Worm (Caenorhabditis elegans) whole organism, L4 larva: ENCODE data around the gene spin-3.

ENCODE experiments used
- F10B5.3 ChIP-seq: sonication (generic microtip); optimal IDR thresholded peaks from 2 replicates; lab custom pipeline; 2016; ENCODE audit warnings: mild to moderate bottlenecking, missing genetic modification characterization, missing compliant biosample characterization
- F44E2.7 ChIP-seq: fragments of 200-800 bp; sonication (Bioruptor generic); IDR thresholded peaks from 2 replicates; pipeline ENCODE4 v2.1.2; 2022; ENCODE audit warnings: missing genetic modification characterization, missing compliant biosample characterization
- ZK337.2 ChIP-seq: fragments of 200-800 bp; sonication (Bioruptor generic); IDR thresholded peaks from 2 replicates; pipeline ENCODE4 v1.3.6; 2022; ENCODE audit warnings: missing genetic modification reagents, missing genetic modification characterization, missing compliant biosample characterization
- ZK546.5 ChIP-seq, 2 experiments: sonication (generic microtip); optimal IDR thresholded peaks; 2 replicates each; lab custom pipeline; 2017; ENCODE audit warnings: missing biosample characterization in 2 of 2, missing genetic modification characterization in 2 of 2
- aha-1 ChIP-seq: fragments of 150-350 bp; peaks from one replicate; lab custom pipeline; 2014; ENCODE audit warnings: missing biosample characterization, missing genetic modification characterization
- ama-1 ChIP-seq: fragments of 150-350 bp; optimal IDR thresholded peaks from 2 replicates; lab custom pipeline; 2014; ENCODE audit warnings: inconsistent platforms, mixed read lengths
- ceh-20 ChIP-seq: fragments of 200-800 bp; sonication (Bioruptor generic); IDR thresholded peaks from 2 replicates; pipeline ENCODE4 v1.3.6; 2022; ENCODE audit warnings: missing genetic modification reagents, missing genetic modification characterization, missing compliant biosample characterization
- ceh-32 ChIP-seq: sonication (generic microtip); optimal IDR thresholded peaks from 2 replicates; lab custom pipeline; 2016; ENCODE audit warnings: mild to moderate bottlenecking, missing genetic modification characterization, missing compliant biosample characterization; ENCODE audit not compliant: poor library complexity
- ceh-62 ChIP-seq: sonication (generic microtip); optimal IDR thresholded peaks from 2 replicates; lab custom pipeline; 2017; ENCODE audit warnings: missing biosample characterization, missing genetic modification characterization
- ceh-82 ChIP-seq: sonication (generic microtip); optimal IDR thresholded peaks from 2 replicates; lab custom pipeline; 2017; ENCODE audit warnings: missing biosample characterization, missing genetic modification characterization
- daf-19 ChIP-seq: fragments of 200-800 bp; sonication (Bioruptor generic); conservative IDR thresholded peaks from 2 replicates; pipeline ENCODE4 v1.3.6; 2022; ENCODE audit warnings: missing genetic modification characterization, missing compliant biosample characterization
- dpl-1 ChIP-seq: fragments of 150-350 bp; optimal IDR thresholded peaks from 2 replicates; lab custom pipeline; 2014; ENCODE audit warnings: missing biosample characterization, missing genetic modification reagents, missing genetic modification characterization
- egl-27 ChIP-seq: sonication (generic microtip); optimal IDR thresholded peaks from 3 replicates; lab custom pipeline; 2017; ENCODE audit warnings: missing biosample characterization, missing genetic modification reagents, missing genetic modification characterization
- hif-1 ChIP-seq, 2 experiments: sonication (generic microtip); optimal IDR thresholded peaks; 2 replicates each; lab custom pipeline; 2016 to 2017; ENCODE audit warnings: missing compliant biosample characterization in 2 of 2, missing genetic modification characterization in 2 of 2, missing genetic modification reagents in 2 of 2, missing genotype in 2 of 2, mild to moderate bottlenecking in 1 of 2
- hlh-11 ChIP-seq: fragments of 200-800 bp; sonication (Bioruptor generic); optimal IDR thresholded peaks from 2 replicates; lab custom pipeline; 2018; ENCODE audit warnings: mild to moderate bottlenecking, missing genetic modification characterization, missing compliant biosample characterization
- hlh-30 ChIP-seq: sonication (generic microtip); optimal IDR thresholded peaks from 2 replicates; lab custom pipeline; 2017; ENCODE audit warnings: antibody characterized with exemption, mild to moderate bottlenecking, missing genetic modification characterization, missing compliant biosample characterization; ENCODE audit not compliant: insufficient read depth
- jun-1 ChIP-seq: fragments of 150-350 bp; optimal IDR thresholded peaks from 2 replicates; lab custom pipeline; 2014; ENCODE audit warnings: missing biosample characterization, missing genetic modification reagents, missing genetic modification characterization
- lin-13 ChIP-seq: fragments of 150-350 bp; optimal IDR thresholded peaks from 2 replicates; lab custom pipeline; 2014; ENCODE audit warnings: missing biosample characterization, missing genetic modification reagents, missing genetic modification characterization
- lin-38 ChIP-seq: fragments of 200-800 bp; sonication (Bioruptor generic); IDR thresholded peaks from 2 replicates; pipeline ENCODE4 v1.3.6; 2022; ENCODE audit warnings: missing genetic modification reagents, missing genetic modification characterization, missing compliant biosample characterization
- mdt-29 ChIP-seq: fragments of 200-800 bp; sonication (Bioruptor generic); IDR thresholded peaks from 2 replicates; pipeline ENCODE4 v1.3.6; 2022; ENCODE audit warnings: missing genetic modification reagents, missing genetic modification characterization, missing compliant biosample characterization
- nhr-10 ChIP-seq: fragments of 150-350 bp; optimal IDR thresholded peaks from 2 replicates; lab custom pipeline; 2014; ENCODE audit warnings: missing biosample characterization, missing genetic modification characterization
- nhr-102 ChIP-seq: sonication (generic microtip); optimal IDR thresholded peaks from 2 replicates; lab custom pipeline; 2016; ENCODE audit warnings: mild to moderate bottlenecking, missing genetic modification characterization, moderate library complexity, missing compliant biosample characterization
- nhr-237 ChIP-seq: sonication (generic microtip); optimal IDR thresholded peaks from 2 replicates; lab custom pipeline; 2017; ENCODE audit warnings: missing biosample characterization, missing genetic modification characterization
- nhr-25 ChIP-seq: sonication (generic microtip); optimal IDR thresholded peaks from 2 replicates; lab custom pipeline; 2017; ENCODE audit warnings: missing genetic modification characterization, mild to moderate bottlenecking, missing compliant biosample characterization, antibody characterized with exemption, moderate library complexity, borderline replicate concordance; ENCODE audit not compliant: insufficient read depth
- nhr-41 ChIP-seq: fragments of 200-800 bp; sonication (Bioruptor generic); IDR thresholded peaks from 2 replicates; pipeline ENCODE4 v1.3.6; 2022; ENCODE audit warnings: missing genetic modification reagents, missing genetic modification characterization, missing compliant biosample characterization
- pha-4 ChIP-seq, 2 experiments: fragments of 150-350 bp in 1 of 2; fragments of 200-800 bp in 1 of 2; sonication (Bioruptor generic) in 1 of 2; IDR thresholded peaks in 1 of 2; optimal IDR thresholded peaks in 1 of 2; 2 replicates each; pipeline versions ENCODE4 v1.3.6 to Lab custom; 2014 to 2022; ENCODE audit warnings: missing genetic modification characterization in 2 of 2, missing genetic modification reagents in 2 of 2, missing biosample characterization in 1 of 2, missing compliant biosample characterization in 1 of 2
- pqm-1 ChIP-seq: sonication (generic microtip); optimal IDR thresholded peaks from 2 replicates; lab custom pipeline; 2017; ENCODE audit warnings: missing biosample characterization, missing genetic modification characterization
- skn-1 ChIP-seq: fragments of 150-350 bp; optimal IDR thresholded peaks from 2 replicates; lab custom pipeline; 2014; ENCODE audit warnings: missing biosample characterization, missing genetic modification characterization
- spr-1 ChIP-seq: sonication (generic microtip); optimal IDR thresholded peaks from 2 replicates; lab custom pipeline; 2016; ENCODE audit warnings: mild to moderate bottlenecking, missing genetic modification characterization, missing compliant biosample characterization
- unc-130 ChIP-seq: sonication (generic microtip); optimal IDR thresholded peaks from 2 replicates; lab custom pipeline; 2016; ENCODE audit warnings: missing genetic modification reagents, missing genetic modification characterization, missing compliant biosample characterization
- unc-39 ChIP-seq: sonication (generic microtip); optimal IDR thresholded peaks from 2 replicates; lab custom pipeline; 2017; ENCODE audit warnings: missing biosample characterization, missing genetic modification characterization
- unc-62 ChIP-seq, 3 experiments: fragments of 150-350 bp in 1 of 3; sonication (generic microtip); optimal IDR thresholded peaks in 2 of 3; peaks in 1 of 3; 1 replicate in 1 of 3; 2 replicates in 2 of 3; lab custom pipeline; 2014 to 2017; ENCODE audit warnings: missing biosample characterization in 3 of 3, missing genetic modification characterization in 3 of 3, missing genetic modification reagents in 3 of 3, missing genotype in 1 of 3
- zfp-2 ChIP-seq: sonication (generic microtip); optimal IDR thresholded peaks from 2 replicates; lab custom pipeline; 2016; ENCODE audit warnings: mild to moderate bottlenecking, missing genetic modification characterization, missing compliant biosample characterization
- zfp-3 ChIP-seq: fragments of 200-800 bp; sonication (Bioruptor generic); conservative IDR thresholded peaks from 2 replicates; pipeline ENCODE4 v1.3.6; 2022; ENCODE audit warnings: missing genetic modification reagents, missing genetic modification characterization, missing compliant biosample characterization
- ztf-11 ChIP-seq: fragments of 150-350 bp; optimal IDR thresholded peaks from 2 replicates; lab custom pipeline; 2014; ENCODE audit warnings: missing biosample characterization, missing genetic modification characterization

Gene spin-3

ce11 chrX:13144975-13145618 is 15.0 kb downstream of the spin-3 start (continued):
- TF ChIP-seq ZK337.2 (GFP tag; lab: Robert Waterston, UW): 0 out of 2 replicates have a peak, but pooled peaks have one; percentile 16
- peak; percentile 77 for TF ChIP-seq ceh-32 (tag; lab: Kevin White, UChicago)
- TF ChIP-seq nhr-237 (tag; lab: Kevin White, UChicago): peak; percentile 4
- TF ChIP-seq spr-1 (tag; lab: Kevin White, UChicago): peak; percentile 88
- TF ChIP-seq ceh-20: peak; percentile 93
- TF ChIP-seq nhr-102: peak; percentile 84
- TF ChIP-seq unc-39 (tag; lab: Kevin White, UChicago): no peak
- no peak for TF ChIP-seq unc-130 (GFP tag; lab: Kevin White, UChicago)
- TF ChIP-seq jun-1 (tag; lab: Kevin White, UChicago): peak; percentile 87
- no peak for TF ChIP-seq skn-1 (tag; lab: Kevin White, UChicago)
- peak; percentile 79 for TF ChIP-seq nhr-25 (tag; lab: Kevin White, UChicago)
- peak; percentile 63; the same call in 1 of the 2 replicates for TF ChIP-seq daf-19
- peak; percentile 100 for TF ChIP-seq hlh-30 (tag; lab: Kevin White, UChicago)
- TF ChIP-seq mdt-29 (GFP tag; lab: Robert Waterston, UW): peak; percentile 94
- TF ChIP-seq F44E2.7 (GFP tag; lab: Robert Waterston, UW): 0 out of 2 replicates have a peak, but pooled peaks have one; percentile 22
- peak; percentile 98 for TF ChIP-seq ama-1 (lab: Kevin White, UChicago)
- TF ChIP-seq dpl-1 (GFP tag; lab: Kevin White, UChicago): peak; percentile 53
- TF ChIP-seq lin-38: peak; percentile 58
- no peak; the same call in 1 of the 2 replicates for TF ChIP-seq zfp-3 (GFP tag; lab: Robert Waterston, UW)
- peak in 1 of 2 experiments; percentile 11 for TF ChIP-seq ZK546.5 (tag; optimal IDR thresholded peaks at IDR 0.05; lab: Kevin White, UChicago)
- no peak for TF ChIP-seq ceh-82 (tag; lab: Kevin White, UChicago)
- peak; percentile 32; the same call in 1 of the 2 replicates for TF ChIP-seq nhr-41 (GFP tag; lab: Robert Waterston, UW)
- TF ChIP-seq hlh-11: peak; percentile 99
- peak; percentile 24 for TF ChIP-seq pqm-1 (tag; lab: Kevin White, UChicago)
- peak; percentile 100 for TF ChIP-seq aha-1 (tag; lab: Kevin White, UChicago)
- TF ChIP-seq zfp-2 (tag; lab: Kevin White, UChicago): peak; percentile 69
- TF ChIP-seq egl-27: peak; percentile 91
- TF ChIP-seq nhr-10 (tag; lab: Kevin White, UChicago): peak; percentile 91
- TF ChIP-seq hif-1 (tag; optimal IDR thresholded peaks at IDR 0.05; lab: Kevin White, UChicago): peak; percentile 73 to 94
- TF ChIP-seq ztf-11 (tag; lab: Kevin White, UChicago): no peak
- peak; percentile 90 for TF ChIP-seq pha-4 (GFP tag; IDR thresholded peaks at IDR 0.05; lab: Robert Waterston, UW)
- TF ChIP-seq pha-4 (tag; optimal IDR thresholded peaks at IDR 0.05; lab: Kevin White, UChicago): no peak
- TF ChIP-seq lin-13: peak; percentile 81
- TF ChIP-seq F10B5.3 (tag; lab: Kevin White, UChicago): peak; percentile 56

- TF ChIP-seq aha-1 (tag; lab: Kevin White, UChicago) (peak; percentile 95), ceh-62 (no peak), unc-62 (GFP tag; optimal IDR thresholded peaks at IDR 0.05 in 1 of 2; lab: Kevin White, UChicago) (peak in 1 of 2 experiments; percentile 87), unc-62 (tag; optimal IDR thresholded peaks at IDR 0.05; lab: Kevin White, UChicago) (no peak)
Measured at ce11 chrX:13145988-13146873, 16.2 kb downstream of the spin-3 start.
